Worm (Caenorhabditis elegans) whole organism, mixed stage, embryonic: ENCODE data around the gene Y54F10BM.3.

ENCODE experiments used
- ces-1 ChIP-seq: fragments of 150-350 bp; optimal IDR thresholded peaks from 2 replicates; lab custom pipeline; 2014; ENCODE audit warnings: missing biosample characterization, missing genetic modification reagents, missing genetic modification characterization
- hlh-1 ChIP-seq: fragments of 150-350 bp; optimal IDR thresholded peaks from 2 replicates; lab custom pipeline; 2014; ENCODE audit warnings: missing biosample characterization, missing genetic modification reagents, missing genetic modification characterization
- nhr-12 ChIP-seq: fragments of 150-350 bp; optimal IDR thresholded peaks from 2 replicates; lab custom pipeline; 2014; ENCODE audit warnings: missing biosample characterization, missing genetic modification characterization
- nhr-28 ChIP-seq: fragments of 150-350 bp; optimal IDR thresholded peaks from 2 replicates; lab custom pipeline; 2014; ENCODE audit warnings: missing biosample characterization, missing genetic modification characterization
- pha-4 ChIP-seq: fragments of 150-350 bp; optimal IDR thresholded peaks from 2 replicates; lab custom pipeline; 2018; ENCODE audit warnings: missing biosample characterization, missing genetic modification reagents, missing genetic modification characterization

DNA sequence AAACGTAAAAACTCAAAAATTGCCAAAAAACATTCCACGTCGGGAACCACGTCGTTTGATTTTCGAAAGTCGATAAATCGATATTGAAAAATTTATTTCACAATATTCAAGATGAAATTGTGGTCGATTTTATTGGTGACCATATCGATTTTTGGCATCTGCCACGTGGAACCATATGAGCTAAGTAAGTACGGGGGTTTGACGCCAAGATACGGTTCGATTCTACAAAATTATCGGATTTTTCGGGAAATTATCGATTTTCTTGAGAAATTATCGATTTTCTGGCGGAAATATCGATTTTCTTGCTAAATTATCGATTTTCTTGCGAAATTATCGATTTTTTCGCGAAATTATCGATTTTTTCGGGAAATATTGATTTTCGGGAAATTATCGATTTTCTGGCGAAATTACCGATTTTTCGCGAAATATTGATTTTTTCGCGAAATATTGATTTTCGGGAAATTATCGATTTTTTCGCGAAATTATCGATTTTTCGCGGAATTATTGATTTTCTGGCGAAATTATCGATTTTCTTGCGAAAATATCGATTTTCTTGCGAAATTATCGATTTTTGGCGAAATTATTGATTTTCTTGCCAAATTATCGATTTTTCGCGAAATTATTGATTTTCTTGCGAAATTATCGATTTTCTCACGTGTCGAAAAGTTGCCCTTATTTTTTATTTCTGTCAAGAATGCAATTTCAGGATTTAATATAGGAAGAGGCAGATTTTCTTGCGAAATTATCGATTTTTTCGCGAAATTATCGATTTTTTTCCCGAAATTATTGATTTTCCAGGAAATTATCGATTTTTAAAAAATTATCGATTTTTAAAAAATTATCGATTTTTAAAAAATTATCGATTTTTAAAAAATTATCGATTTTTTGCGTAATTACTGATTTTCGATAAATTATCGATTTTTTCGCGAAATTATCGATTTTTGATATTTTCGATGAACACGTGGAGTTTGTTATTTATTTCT, at the start of gene Y54F10BM.3:
- no peak for TF ChIP-seq ces-1 (GFP tag; lab: Kevin White, UChicago)
- no peak for TF ChIP-seq hlh-1 (tag; lab: Kevin White, UChicago)
- no peak for TF ChIP-seq nhr-28 (tag; lab: Kevin White, UChicago)
- no peak for TF ChIP-seq pha-4 (tag; lab: Kevin White, UChicago)
- no peak for TF ChIP-seq nhr-12 (tag; lab: Kevin White, UChicago)
